Worm (Caenorhabditis elegans) whole organism, early embryonic: Measurements from ENCODE around the gene F14H12.6.

Experiments used
- B0310.2 ChIP-seq: sonication (generic microtip); optimal IDR thresholded peaks from 2 replicates; lab custom pipeline; 2016; ENCODE audit warnings: mild to moderate bottlenecking, missing genetic modification characterization, missing compliant biosample characterization
- F13C5.2 ChIP-seq: sonication (generic microtip); optimal IDR thresholded peaks from 2 replicates; lab custom pipeline; 2017; ENCODE audit warnings: mild to moderate bottlenecking, missing genetic modification characterization, inconsistent platforms, missing compliant biosample characterization
- aly-1 ChIP-seq: sonication (generic microtip); optimal IDR thresholded peaks from 2 replicates; lab custom pipeline; 2016; ENCODE audit warnings: missing genetic modification characterization, missing compliant biosample characterization
- ama-1 ChIP-seq: fragments of 150-350 bp; optimal IDR thresholded peaks from 2 replicates; lab custom pipeline; 2014
- ceh-13 ChIP-seq: fragments of 200-800 bp; sonication (Bioruptor generic); optimal IDR thresholded peaks from 2 replicates; lab custom pipeline; 2018; ENCODE audit warnings: mild to moderate bottlenecking, missing genetic modification characterization, missing compliant biosample characterization
- ceh-36 ChIP-seq: sonication (generic microtip); optimal IDR thresholded peaks from 2 replicates; lab custom pipeline; 2016; ENCODE audit warnings: missing genetic modification characterization, inconsistent platforms, missing compliant biosample characterization
- ets-7 ChIP-seq: sonication (generic microtip); optimal IDR thresholded peaks from 2 replicates; lab custom pipeline; 2016; ENCODE audit warnings: missing genotype, missing genetic modification characterization, missing compliant biosample characterization
- flt-1 ChIP-seq: fragments of 200-800 bp; sonication (Bioruptor generic); IDR thresholded peaks from 2 replicates; pipeline ENCODE4 v1.3.6; 2022; ENCODE audit warnings: missing genetic modification characterization, missing compliant biosample characterization
- hmbx-1 ChIP-seq: sonication (generic microtip); optimal IDR thresholded peaks from 2 replicates; lab custom pipeline; 2016; ENCODE audit warnings: mild to moderate bottlenecking, missing genetic modification characterization, missing compliant biosample characterization
- hmg-4 ChIP-seq: fragments of 200-800 bp; sonication (Bioruptor generic); optimal IDR thresholded peaks from 2 replicates; lab custom pipeline; 2018; ENCODE audit warnings: mild to moderate bottlenecking, missing genetic modification characterization, missing compliant biosample characterization
- hnd-1 ChIP-seq: sonication (generic microtip); optimal IDR thresholded peaks from 2 replicates; lab custom pipeline; 2016; ENCODE audit warnings: missing genetic modification characterization, missing compliant biosample characterization
- pes-1 ChIP-seq: fragments of 200-800 bp; sonication (Bioruptor generic); IDR thresholded peaks from 2 replicates; pipeline ENCODE4 v1.3.6; 2022; ENCODE audit warnings: missing genetic modification reagents, missing genetic modification characterization, missing compliant biosample characterization
- scrt-1 ChIP-seq: fragments of 200-800 bp; sonication (Bioruptor generic); IDR thresholded peaks from 2 replicates; pipeline ENCODE4 v1.3.6; 2022; ENCODE audit warnings: missing genetic modification characterization, missing compliant biosample characterization
- sea-1 ChIP-seq: fragments of 200-800 bp; sonication (Bioruptor generic); conservative IDR thresholded peaks from 2 replicates; pipeline ENCODE4 v1.3.6; 2022; ENCODE audit warnings: missing genetic modification characterization, missing compliant biosample characterization
- tbx-11 ChIP-seq: fragments of 200-800 bp; sonication (Bioruptor generic); IDR thresholded peaks from 2 replicates; pipeline ENCODE4 v1.3.6; 2022; ENCODE audit warnings: missing genetic modification characterization, missing compliant biosample characterization
- tbx-37 ChIP-seq: fragments of 200-800 bp; sonication (Bioruptor generic); conservative IDR thresholded peaks from 2 replicates; pipeline ENCODE4 v1.3.6; 2022; ENCODE audit warnings: missing genetic modification reagents, missing genetic modification characterization, missing compliant biosample characterization
- tra-4 ChIP-seq: sonication (generic microtip); optimal IDR thresholded peaks from 2 replicates; lab custom pipeline; 2017; ENCODE audit warnings: missing genetic modification characterization, missing compliant biosample characterization

F14H12.6 gene

ce11 chrX:4388834-4389409 is 31.6 kb upstream of the F14H12.6 start, which contains the start of gene dpy-23:
Gene dpy-23 (plus strand): TSS chrX:4389359.
- TF ChIP-seq scrt-1 (no peak), pes-1 (GFP tag; lab: Robert Waterston, UW) (no peak), ceh-13 (GFP tag; lab: Kevin White, UChicago) (no peak), F13C5.2 (tag; lab: Kevin White, UChicago) (peak; percentile 55), ets-7 (no peak), flt-1 (GFP tag; lab: Robert Waterston, UW) (no peak), hmg-4 (peak; percentile 77), B0310.2 (tag; lab: Kevin White, UChicago) (no peak), hmbx-1 (tag; lab: Kevin White, UChicago) (no peak), ama-1 (no peak), tbx-37 (GFP tag; lab: Robert Waterston, UW) (no peak), aly-1 (tag; lab: Kevin White, UChicago) (peak; percentile 4), tbx-11 (GFP tag; lab: Robert Waterston, UW) (no peak), hnd-1 (tag; lab: Kevin White, UChicago) (no peak), sea-1 (GFP tag; lab: Robert Waterston, UW) (no peak), ceh-36 (tag; lab: Kevin White, UChicago) (no peak)

ce11 chrX:4386493-4386892 is 29.1 kb upstream of the F14H12.6 start:
- TF ChIP-seq ceh-13 (GFP tag; lab: Kevin White, UChicago) (no peak), pes-1 (GFP tag; lab: Robert Waterston, UW) (no peak), F13C5.2 (tag; lab: Kevin White, UChicago) (no peak), sea-1 (GFP tag; lab: Robert Waterston, UW) (no peak), ceh-36 (tag; lab: Kevin White, UChicago) (no peak), flt-1 (GFP tag; lab: Robert Waterston, UW) (no peak), hnd-1 (tag; lab: Kevin White, UChicago) (no peak), aly-1 (tag; lab: Kevin White, UChicago) (no peak)

- TF ChIP-seq tra-4 (tag; lab: Kevin White, UChicago) (no peak), pes-1 (GFP tag; lab: Robert Waterston, UW) (no peak), sea-1 (GFP tag; lab: Robert Waterston, UW) (no peak), hmbx-1 (tag; lab: Kevin White, UChicago) (no peak), B0310.2 (tag; lab: Kevin White, UChicago) (no peak), ceh-36 (tag; lab: Kevin White, UChicago) (no peak), scrt-1 (no peak)
Measured at ce11 chrX:4383316-4383936, 26.1 kb upstream of the F14H12.6 start, which contains the start of gene lst-2. Gene lst-2 (minus strand): TSS chrX:4383366.

ce11 chrX:4377689-4378088 is 20.3 kb upstream of the F14H12.6 start, which contains the start of gene R160.12:
Gene R160.12 (minus strand): TSS chrX:4377789.
- TF ChIP-seq scrt-1: no peak
- TF ChIP-seq B0310.2 (tag; lab: Kevin White, UChicago): no peak
- no peak for TF ChIP-seq tbx-11 (GFP tag; lab: Robert Waterston, UW)
- no peak for TF ChIP-seq aly-1 (tag; lab: Kevin White, UChicago)
- no peak for TF ChIP-seq hnd-1 (tag; lab: Kevin White, UChicago)
- no peak for TF ChIP-seq ets-7
- no peak for TF ChIP-seq pes-1 (GFP tag; lab: Robert Waterston, UW)
- no peak for TF ChIP-seq ama-1
- no peak for TF ChIP-seq ceh-13 (GFP tag; lab: Kevin White, UChicago)
- TF ChIP-seq ceh-36 (tag; lab: Kevin White, UChicago): no peak
- no peak for TF ChIP-seq hmg-4
- no peak for TF ChIP-seq hmbx-1 (tag; lab: Kevin White, UChicago)
- no peak for TF ChIP-seq flt-1 (GFP tag; lab: Robert Waterston, UW)
- TF ChIP-seq sea-1 (GFP tag; lab: Robert Waterston, UW): no peak
- TF ChIP-seq tra-4 (tag; lab: Kevin White, UChicago): no peak
- no peak for TF ChIP-seq tbx-37 (GFP tag; lab: Robert Waterston, UW)
- no peak for TF ChIP-seq F13C5.2 (tag; lab: Kevin White, UChicago)

ce11 chrX:4376801-4377200 is 19.4 kb upstream of the F14H12.6 start, which contains the start of gene R160.2:
Gene R160.2 (minus strand): TSS chrX:4376901.
- TF ChIP-seq tbx-11 (GFP tag; lab: Robert Waterston, UW) (no peak), ceh-13 (GFP tag; lab: Kevin White, UChicago) (no peak), sea-1 (GFP tag; lab: Robert Waterston, UW) (no peak), hnd-1 (tag; lab: Kevin White, UChicago) (no peak), tbx-37 (GFP tag; lab: Robert Waterston, UW) (no peak), ama-1 (no peak), aly-1 (tag; lab: Kevin White, UChicago) (no peak), F13C5.2 (tag; lab: Kevin White, UChicago) (no peak), B0310.2 (tag; lab: Kevin White, UChicago) (no peak), tra-4 (tag; lab: Kevin White, UChicago) (no peak), ets-7 (no peak), pes-1 (GFP tag; lab: Robert Waterston, UW) (no peak), scrt-1 (no peak), flt-1 (GFP tag; lab: Robert Waterston, UW) (no peak), hmbx-1 (tag; lab: Kevin White, UChicago) (no peak), hmg-4 (no peak), ceh-36 (tag; lab: Kevin White, UChicago) (no peak)

- TF ChIP-seq tbx-11 (GFP tag; lab: Robert Waterston, UW) (no peak), F13C5.2 (tag; lab: Kevin White, UChicago) (no peak)
Measured at ce11 chrX:4373123-4373522, 15.8 kb upstream of the F14H12.6 start, which contains the start of gene R160.6. Gene R160.6 (minus strand): TSS chrX:4373223.

- no peak for TF ChIP-seq hmg-4
- no peak for TF ChIP-seq ama-1
- TF ChIP-seq scrt-1: no peak
- no peak for TF ChIP-seq flt-1 (GFP tag; lab: Robert Waterston, UW)
- TF ChIP-seq sea-1 (GFP tag; lab: Robert Waterston, UW): no peak
- no peak for TF ChIP-seq hnd-1 (tag; lab: Kevin White, UChicago)
- no peak for TF ChIP-seq tbx-11 (GFP tag; lab: Robert Waterston, UW)
- TF ChIP-seq ceh-36 (tag; lab: Kevin White, UChicago): no peak
- no peak for TF ChIP-seq ceh-13 (GFP tag; lab: Kevin White, UChicago)
- TF ChIP-seq F13C5.2 (tag; lab: Kevin White, UChicago): no peak
- no peak for TF ChIP-seq B0310.2 (tag; lab: Kevin White, UChicago)
- no peak for TF ChIP-seq aly-1 (tag; lab: Kevin White, UChicago)
- TF ChIP-seq hmbx-1 (tag; lab: Kevin White, UChicago): no peak
- TF ChIP-seq ets-7: no peak
- TF ChIP-seq tra-4 (tag; lab: Kevin White, UChicago): no peak
- TF ChIP-seq pes-1 (GFP tag; lab: Robert Waterston, UW): no peak
- TF ChIP-seq tbx-37 (GFP tag; lab: Robert Waterston, UW): no peak
Measured at ce11 chrX:4371988-4372387, 14.6 kb upstream of the F14H12.6 start, which contains the start of gene R160.14. Gene R160.14 (minus strand): TSS chrX:4372088.
